Worm (Caenorhabditis elegans) whole organism, early embryonic: ENCODE measurements around the gene F41G3.6.

Experiments
- F13C5.2 ChIP-seq: sonication (generic microtip); optimal IDR thresholded peaks from 2 replicates; lab custom pipeline; 2017; ENCODE audit warnings: mild to moderate bottlenecking, missing genetic modification characterization, inconsistent platforms, missing compliant biosample characterization
- aly-1 ChIP-seq: sonication (generic microtip); optimal IDR thresholded peaks from 2 replicates; lab custom pipeline; 2016; ENCODE audit warnings: missing genetic modification characterization, missing compliant biosample characterization
- hnd-1 ChIP-seq: sonication (generic microtip); optimal IDR thresholded peaks from 2 replicates; lab custom pipeline; 2016; ENCODE audit warnings: missing genetic modification characterization, missing compliant biosample characterization
- scrt-1 ChIP-seq: fragments of 200-800 bp; sonication (Bioruptor generic); IDR thresholded peaks from 2 replicates; pipeline ENCODE4 v1.3.6; 2022; ENCODE audit warnings: missing genetic modification characterization, missing compliant biosample characterization

- no peak for TF ChIP-seq hnd-1 (tag; lab: Kevin White, UChicago)
- TF ChIP-seq F13C5.2, result no peak
- no peak for TF ChIP-seq aly-1 (tag; lab: Kevin White, UChicago)
- no peak for TF ChIP-seq scrt-1 (GFP tag; lab: Robert Waterston, UW)
Observed at ce11 chrII:6768014-6768413, 25.3 kb downstream of the F41G3.6 start, which contains the start of gene F41G3.18.
